Fruit fly (Drosophila melanogaster): ENCODE data around the gene GIIIspla2.
A peak's percentile ranks its signal among the peaks of the same experiment; 100 is the strongest.

GIIIspla2 gene

DNA sequence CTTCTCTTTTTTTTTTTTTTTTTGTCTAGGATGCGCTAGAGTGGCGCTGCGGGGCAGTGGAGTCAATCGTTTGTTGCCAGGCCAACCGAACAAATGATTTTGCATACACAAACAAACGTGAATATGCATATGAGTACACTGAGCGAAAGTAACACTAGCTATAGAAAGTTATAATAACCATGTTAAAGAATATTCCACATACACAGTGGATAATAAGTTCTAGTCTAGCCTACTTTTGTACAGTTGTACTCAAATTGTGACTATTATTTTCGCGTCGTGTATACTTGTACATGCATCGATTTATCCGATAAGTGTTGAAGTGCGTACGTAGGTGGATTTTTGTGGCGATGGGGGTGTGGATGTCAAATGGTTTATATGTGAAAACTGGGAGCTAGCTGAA lies 49.6 kb downstream of the GIIIspla2 start (continued):
- no peak for TF ChIP-seq fd59A (GFP tag; optimal IDR thresholded peaks at IDR 0.05)
- TF ChIP-seq Sox15 (GFP tag; optimal IDR thresholded peaks at IDR 0.05): no peak
- no peak for TF ChIP-seq svp (GFP tag)
- no peak for TF ChIP-seq CG34406 (GFP tag; optimal IDR thresholded peaks at IDR 0.05)
- no peak for TF ChIP-seq Smox (GFP tag; optimal IDR thresholded peaks at IDR 0.05)
- peak; percentile 26 for TF ChIP-seq CG3919 (GFP tag; optimal IDR thresholded peaks at IDR 0.05)
- no peak for TF ChIP-seq CG9139 (GFP tag; optimal IDR thresholded peaks at IDR 0.05)
- no peak for TF ChIP-seq lz (GFP tag; optimal IDR thresholded peaks at IDR 0.05)
- TF ChIP-seq Hr4 (GFP tag; optimal IDR thresholded peaks at IDR 0.05): peak; percentile 54
- peak; percentile 51 for TF ChIP-seq CG32006 (GFP tag; optimal IDR thresholded peaks at IDR 0.05)
- no peak for TF ChIP-seq Sox102F (GFP tag; optimal IDR thresholded peaks at IDR 0.05)
- peak; percentile 42 for TF ChIP-seq CG10631 (GFP tag; optimal IDR thresholded peaks at IDR 0.05)
- no peak for TF ChIP-seq CG11762 (GFP tag; optimal IDR thresholded peaks at IDR 0.05; ENCODE audit: insufficient read depth)
- TF ChIP-seq CG1621 (tag; optimal IDR thresholded peaks at IDR 0.05): no peak
- TF ChIP-seq CG16779 (tag; optimal IDR thresholded peaks at IDR 0.05): no peak
- TF ChIP-seq topi (GFP tag; optimal IDR thresholded peaks at IDR 0.05): no peak
- TF ChIP-seq cyc (GFP tag; optimal IDR thresholded peaks at IDR 0.05): no peak

Measured in whole organism, prepupa.